Fruit fly (Drosophila melanogaster) whole organism, embryonic: Measurements from ENCODE around the gene Ugt316A1.

Experiments
- Bgb ChIP-seq: fragments of 200-800 bp; sonication (Bioruptor generic); IDR thresholded peaks from 2 replicates; pipeline ENCODE4 v1.3.6; 2022; ENCODE audit warnings: missing biosample characterization, missing genetic modification characterization; ENCODE audit not compliant: partially characterized antibody
- Meics ChIP-seq: fragments of 200-800 bp; sonication (Bioruptor generic); optimal IDR thresholded peaks from 2 replicates; lab custom pipeline; 2017; ENCODE audit warnings: missing biosample characterization, mild to moderate bottlenecking, missing genetic modification characterization
- fd102C ChIP-seq: fragments of 200-800 bp; sonication (Bioruptor generic); optimal IDR thresholded peaks from 2 replicates; lab custom pipeline; 2018; ENCODE audit warnings: missing biosample characterization, mild to moderate bottlenecking, missing genetic modification characterization, moderate library complexity
- gcm ChIP-seq: fragments of 200-800 bp; sonication (Bioruptor generic); optimal IDR thresholded peaks from 2 replicates; lab custom pipeline; 2019; ENCODE audit warnings: missing biosample characterization, mild to moderate bottlenecking, missing genetic modification characterization, moderate library complexity
- slou ChIP-seq: fragments of 200-800 bp; sonication (Bioruptor generic); optimal IDR thresholded peaks from 3 replicates; lab custom pipeline; 2016; ENCODE audit warnings: missing biosample characterization, missing genetic modification characterization

dm6 chr3L:19080926-19081700 lies 18.5 kb upstream of the Ugt316A1 start:
- no peak for TF ChIP-seq Meics (GFP tag; lab: Kevin White, UChicago)
- no peak for TF ChIP-seq slou
- TF ChIP-seq Bgb (GFP tag; lab: Robert Waterston, UW): no peak
- TF ChIP-seq fd102C: no peak
- no peak for TF ChIP-seq gcm (GFP tag; lab: Kevin White, UChicago)
